Fruit fly (Drosophila melanogaster) whole organism, embryonic: ENCODE results near the gene CG17163.

Experiments
- Atf-2 ChIP-seq: fragments of 200-800 bp; sonication (Bioruptor generic); optimal IDR thresholded peaks from 2 replicates; lab custom pipeline; 2016; ENCODE audit warnings: missing biosample characterization, missing genetic modification characterization
- Bteb2 ChIP-seq: fragments of 200-800 bp; sonication (Bioruptor generic); optimal IDR thresholded peaks from 2 replicates; lab custom pipeline; 2016; ENCODE audit warnings: missing biosample characterization, missing genetic modification characterization
- CG10366 ChIP-seq: fragments of 200-800 bp; sonication (Bioruptor generic); IDR thresholded peaks from 2 replicates; pipeline ENCODE4 v1.3.6; 2022; ENCODE audit warnings: missing biosample characterization, missing genetic modification characterization
- CG11456 ChIP-seq: fragments of 200-800 bp; sonication (Bioruptor generic); IDR thresholded peaks from 3 replicates; pipeline ENCODE4 v1.3.6; 2022; ENCODE audit warnings: missing biosample characterization, missing genetic modification characterization
- CG11695 ChIP-seq: fragments of 200-800 bp; sonication (Bioruptor generic); IDR thresholded peaks from 3 replicates; pipeline ENCODE4 v1.3.6; 2022; ENCODE audit warnings: missing biosample characterization, missing genetic modification characterization
- CG12219 ChIP-seq: fragments of 200-800 bp; sonication (Bioruptor generic); optimal IDR thresholded peaks from 3 replicates; lab custom pipeline; 2018; ENCODE audit warnings: missing biosample characterization, mild to moderate bottlenecking, missing genetic modification characterization
- CG12236 ChIP-seq: fragments of 200-800 bp; sonication (Bioruptor generic); optimal IDR thresholded peaks from 2 replicates; lab custom pipeline; 2016; ENCODE audit warnings: missing biosample characterization, missing genetic modification characterization
- CG12659 ChIP-seq: fragments of 200-800 bp; sonication (Bioruptor generic); optimal IDR thresholded peaks from 3 replicates; lab custom pipeline; 2017; ENCODE audit warnings: mild to moderate bottlenecking, missing biosample characterization, missing genetic modification reagents, missing genetic modification characterization
- CG15514 ChIP-seq: fragments of 200-800 bp; sonication (Bioruptor generic); optimal IDR thresholded peaks from 3 replicates; lab custom pipeline; 2017; ENCODE audit warnings: missing biosample characterization, missing genetic modification characterization, mild to moderate bottlenecking, moderate library complexity, missing genetic modification reagents
- CG1603 ChIP-seq: fragments of 200-800 bp; sonication (Bioruptor generic); optimal IDR thresholded peaks from 2 replicates; lab custom pipeline; 2019; ENCODE audit warnings: missing biosample characterization, mild to moderate bottlenecking, missing genetic modification characterization, moderate library complexity
- CG17361 ChIP-seq: fragments of 200-800 bp; sonication (Bioruptor generic); IDR thresholded peaks from 3 replicates; pipeline ENCODE4 v1.3.6; 2022; ENCODE audit warnings: missing biosample characterization, missing genetic modification characterization
- CG18262 ChIP-seq: fragments of 200-800 bp; optimal IDR thresholded peaks from 3 replicates; lab custom pipeline; 2019; ENCODE audit warnings: missing biosample characterization, mild to moderate bottlenecking, missing genetic modification characterization, moderate library complexity
- CG2678 ChIP-seq: fragments of 200-800 bp; sonication (Bioruptor generic); optimal IDR thresholded peaks from 3 replicates; lab custom pipeline; 2019; ENCODE audit warnings: missing biosample characterization, mild to moderate bottlenecking, missing genetic modification characterization, moderate library complexity
- CG2875 ChIP-seq: fragments of 200-800 bp; sonication (Bioruptor generic); optimal IDR thresholded peaks from 2 replicates; lab custom pipeline; 2017; ENCODE audit warnings: missing biosample characterization, mild to moderate bottlenecking, missing genetic modification characterization, missing genetic modification reagents
- CG30020 ChIP-seq: fragments of 200-800 bp; optimal IDR thresholded peaks from 2 replicates; lab custom pipeline; 2019; ENCODE audit warnings: missing biosample characterization, mild to moderate bottlenecking, missing genetic modification characterization, moderate library complexity
- CG31441 ChIP-seq: fragments of 200-800 bp; sonication (Bioruptor generic); IDR thresholded peaks from 2 replicates; pipeline ENCODE4 v1.3.6; 2022; ENCODE audit warnings: missing biosample characterization, missing genetic modification characterization
- CG33557 ChIP-seq: fragments of 200-800 bp; sonication (Bioruptor generic); optimal IDR thresholded peaks from 2 replicates; lab custom pipeline; 2019; ENCODE audit warnings: missing biosample characterization, mild to moderate bottlenecking, missing genetic modification characterization, moderate library complexity
- CG3407 ChIP-seq: fragments of 200-800 bp; sonication (Bioruptor generic); optimal IDR thresholded peaks from 2 replicates; lab custom pipeline; 2018; ENCODE audit warnings: missing biosample characterization, mild to moderate bottlenecking, missing genetic modification characterization
- CG3838 ChIP-seq: fragments of 200-800 bp; sonication (Bioruptor generic); optimal IDR thresholded peaks from 3 replicates; lab custom pipeline; 2016; ENCODE audit warnings: missing biosample characterization, missing genetic modification characterization
- CG4328 ChIP-seq: fragments of 200-800 bp; sonication (Bioruptor generic); optimal IDR thresholded peaks from 3 replicates; lab custom pipeline; 2017; ENCODE audit warnings: missing biosample characterization, missing genetic modification reagents, missing genetic modification characterization
- CG6683 ChIP-seq: fragments of 200-800 bp; sonication (Bioruptor generic); optimal IDR thresholded peaks from 2 replicates; lab custom pipeline; 2017; ENCODE audit warnings: missing biosample characterization, mild to moderate bottlenecking, missing genetic modification characterization, missing genetic modification reagents
- CG6689 ChIP-seq: fragments of 200-800 bp; sonication (Bioruptor generic); IDR thresholded peaks from 2 replicates; pipeline ENCODE4 v1.3.6; 2022; ENCODE audit warnings: missing biosample characterization, missing genetic modification characterization
- CG7745 ChIP-seq: fragments of 200-800 bp; sonication (Bioruptor generic); optimal IDR thresholded peaks from 2 replicates; lab custom pipeline; 2018; ENCODE audit warnings: missing biosample characterization, mild to moderate bottlenecking, missing genetic modification characterization, moderate library complexity
- CG9215 ChIP-seq: fragments of 200-800 bp; sonication (Bioruptor generic); IDR thresholded peaks from 2 replicates; pipeline ENCODE4 v1.3.6; 2022; ENCODE audit warnings: missing biosample characterization, missing genetic modification characterization
- CG9609 ChIP-seq: fragments of 200-800 bp; sonication (Bioruptor generic); optimal IDR thresholded peaks from 3 replicates; lab custom pipeline; 2016; ENCODE audit warnings: missing biosample characterization, missing genetic modification characterization
- CG9876 ChIP-seq: fragments of 200-800 bp; sonication (Bioruptor generic); optimal IDR thresholded peaks from 2 replicates; lab custom pipeline; 2016; ENCODE audit warnings: missing biosample characterization, missing genetic modification characterization
- CkIIα-i1 ChIP-seq: fragments of 200-800 bp; sonication (Bioruptor generic); IDR thresholded peaks from 2 replicates; pipeline ENCODE4 v1.3.6; 2022; ENCODE audit warnings: missing biosample characterization, missing genetic modification characterization
- CoRest ChIP-seq: fragments of 200-800 bp; sonication (Bioruptor generic); optimal IDR thresholded peaks from 3 replicates; lab custom pipeline; 2018; ENCODE audit warnings: missing biosample characterization, mild to moderate bottlenecking, missing genetic modification characterization, moderate library complexity
- CrebB ChIP-seq: fragments of 200-800 bp; sonication (Bioruptor generic); optimal IDR thresholded peaks from 3 replicates; lab custom pipeline; 2018; ENCODE audit warnings: missing biosample characterization, mild to moderate bottlenecking, missing genetic modification characterization
- Dek ChIP-seq: fragments of 200-800 bp; sonication (Bioruptor generic); optimal IDR thresholded peaks from 3 replicates; lab custom pipeline; 2019; ENCODE audit warnings: missing biosample characterization, mild to moderate bottlenecking, missing genetic modification characterization, moderate library complexity
- Drgx ChIP-seq: fragments of 200-800 bp; sonication (Bioruptor generic); IDR thresholded peaks from 2 replicates; pipeline ENCODE4 v1.3.6; 2022; ENCODE audit warnings: missing biosample characterization, missing genetic modification characterization
- Neu2 ChIP-seq: fragments of 200-800 bp; sonication (Bioruptor generic); optimal IDR thresholded peaks from 3 replicates; lab custom pipeline; 2016; ENCODE audit warnings: missing biosample characterization, missing genetic modification characterization, borderline replicate concordance
- Rfx ChIP-seq: fragments of 200-800 bp; sonication (Bioruptor generic); IDR thresholded peaks from 2 replicates; pipeline ENCODE4 v1.3.6; 2022; ENCODE audit warnings: missing biosample characterization, missing genetic modification characterization
- Taf1 ChIP-seq: fragments of 200-800 bp; sonication (Bioruptor generic); IDR thresholded peaks from 2 replicates; pipeline ENCODE4 v1.3.6; 2022; ENCODE audit warnings: missing biosample characterization, missing genetic modification characterization
- amos ChIP-seq: fragments of 200-800 bp; sonication (Bioruptor generic); IDR thresholded peaks from 2 replicates; pipeline ENCODE4 v1.3.6; 2022; ENCODE audit warnings: missing biosample characterization, missing genetic modification characterization; ENCODE audit not compliant: partially characterized antibody
- chm ChIP-seq: fragments of 200-800 bp; sonication (Bioruptor generic); IDR thresholded peaks from 2 replicates; pipeline ENCODE4 v1.3.6; 2022; ENCODE audit warnings: missing biosample characterization, missing genetic modification characterization
- dan ChIP-seq: fragments of 200-800 bp; sonication (Bioruptor generic); IDR thresholded peaks from 2 replicates; pipeline ENCODE4 v1.3.6; 2022; ENCODE audit warnings: missing biosample characterization, missing genetic modification characterization
- esg ChIP-seq: fragments of 200-800 bp; sonication (Bioruptor generic); conservative IDR thresholded peaks from 2 replicates; pipeline ENCODE4 v1.3.6; 2022; ENCODE audit warnings: missing biosample characterization, missing genetic modification characterization
- gem ChIP-seq: fragments of 200-800 bp; sonication (Bioruptor generic); optimal IDR thresholded peaks from 2 replicates; lab custom pipeline; 2019; ENCODE audit warnings: missing biosample characterization, mild to moderate bottlenecking, missing genetic modification characterization, moderate library complexity
- lmd ChIP-seq: fragments of 200-800 bp; sonication (Bioruptor generic); IDR thresholded peaks from 2 replicates; pipeline ENCODE4 v1.3.6; 2022; ENCODE audit warnings: missing biosample characterization, missing genetic modification characterization
- lola ChIP-seq, 3 experiments: fragments of >200 bp in 2 of 3; fragments of 200-800 bp in 1 of 3; sonication (Bioruptor generic) in 1 of 3; optimal IDR thresholded peaks; 2 replicates each; lab custom pipeline; 2017 to 2019; ENCODE audit warnings: missing biosample characterization in 3 of 3, missing genetic modification characterization in 3 of 3, mild to moderate bottlenecking in 1 of 3, moderate library complexity in 1 of 3
- oc ChIP-seq: fragments of 200-800 bp; sonication (Bioruptor generic); optimal IDR thresholded peaks from 2 replicates; lab custom pipeline; 2018; ENCODE audit warnings: missing biosample characterization, mild to moderate bottlenecking, missing genetic modification characterization, moderate library complexity
- org-1 ChIP-seq: fragments of 200-800 bp; sonication (Bioruptor generic); optimal IDR thresholded peaks from 2 replicates; lab custom pipeline; 2017; ENCODE audit warnings: missing biosample characterization, missing genetic modification characterization
- pan ChIP-seq, 4 experiments: fragments of >200 bp in 3 of 4; fragments of 200-800 bp in 1 of 4; sonication (Bioruptor generic) in 1 of 4; optimal IDR thresholded peaks in 3 of 4; IDR thresholded peaks in 1 of 4; 2 replicates each; pipeline versions ENCODE4 v1.3.6 to Lab custom; 2017 to 2022; ENCODE audit warnings: missing biosample characterization in 2 of 4, missing genetic modification characterization in 2 of 4, mixed read lengths in 1 of 4
- phol ChIP-seq: fragments of 200-800 bp; sonication (Bioruptor generic); optimal IDR thresholded peaks from 3 replicates; lab custom pipeline; 2018; ENCODE audit warnings: missing biosample characterization, mild to moderate bottlenecking, missing genetic modification characterization, moderate library complexity
- sens ChIP-seq: fragments of 200-800 bp; sonication (Bioruptor generic); peaks from one replicate; lab custom pipeline; 2016; ENCODE audit warnings: missing biosample characterization, missing genetic modification characterization
- shn ChIP-seq: fragments of 200-800 bp; sonication (Bioruptor generic); optimal IDR thresholded peaks from 3 replicates; lab custom pipeline; 2016; ENCODE audit warnings: missing biosample characterization, missing genetic modification characterization
- slbo ChIP-seq: fragments of 200-800 bp; sonication (Bioruptor generic); IDR thresholded peaks from 2 replicates; pipeline ENCODE4 v1.3.6; 2022; ENCODE audit warnings: missing biosample characterization, missing genetic modification characterization
- tio ChIP-seq: fragments of 200-800 bp; sonication (Bioruptor generic); optimal IDR thresholded peaks from 2 replicates; lab custom pipeline; 2017; ENCODE audit warnings: missing biosample characterization, missing genetic modification characterization, inconsistent platforms
- tup ChIP-seq: fragments of 200-800 bp; sonication (Bioruptor generic); optimal IDR thresholded peaks from 2 replicates; lab custom pipeline; 2016; ENCODE audit warnings: missing biosample characterization, mild to moderate bottlenecking, missing genetic modification characterization, moderate library complexity
- wek ChIP-seq: fragments of 200-800 bp; sonication (Bioruptor generic); optimal IDR thresholded peaks from 3 replicates; lab custom pipeline; 2018; ENCODE audit warnings: missing biosample characterization, mild to moderate bottlenecking, missing genetic modification characterization, moderate library complexity

CG17163 gene

DNA sequence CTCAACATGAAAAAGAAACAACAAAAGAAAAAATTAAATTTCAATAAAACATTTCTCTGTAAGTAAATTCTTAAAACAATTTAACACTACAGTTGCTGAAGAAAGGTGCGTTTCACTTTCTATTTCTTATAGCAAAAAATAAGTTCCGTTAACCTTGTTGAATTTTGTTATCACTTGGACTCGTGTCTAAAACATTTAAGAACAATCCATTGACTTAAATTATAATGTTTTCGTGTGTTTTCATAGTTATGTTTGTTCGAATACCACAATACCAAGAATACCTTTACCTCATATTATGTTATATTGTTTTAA, 14.3 kb upstream of the CG17163 start:
- TF ChIP-seq org-1 (GFP tag; lab: Kevin White, UChicago) (no peak), CG11456 (no peak), amos (GFP tag; lab: Robert Waterston, UW) (no peak), CG9609 (no peak), sens (GFP tag; lab: Kevin White, UChicago) (peak; percentile 30), wek (GFP tag; lab: Kevin White, UChicago) (no peak), Dek (tag; lab: Kevin White, UChicago) (no peak), Bteb2 (GFP tag; lab: Kevin White, UChicago) (no peak), phol (tag; lab: Kevin White, UChicago) (peak; percentile 21), CG2875 (GFP tag; lab: Kevin White, UChicago) (no peak), CG1603 (tag; lab: Kevin White, UChicago) (no peak), lola (GFP tag; optimal IDR thresholded peaks at IDR 0.05; lab: Kevin White, UChicago) (peak in 1 of 3 experiments; percentile 14), CG33557 (no peak), CG12659 (GFP tag; lab: Kevin White, UChicago) (no peak), Rfx (peak; percentile 31; the same call in 1 of the 2 replicates), Atf-2 (GFP tag; lab: Kevin White, UChicago) (no peak), slbo (GFP tag; lab: Robert Waterston, UW) (peak; percentile 27; the same call in 1 of the 2 replicates), Neu2 (no peak), shn (GFP tag; lab: Kevin White, UChicago) (no peak), tup (GFP tag; lab: Kevin White, UChicago) (no peak), CG31441 (GFP tag; lab: Robert Waterston, UW) (no peak), pan (optimal IDR thresholded peaks at IDR 0.05; lab: Kevin White, UChicago) (no peak), pan (GFP tag; optimal IDR thresholded peaks at IDR 0.05 in 1 of 2, IDR thresholded peaks at IDR 0.05 in 1 of 2) (peak in 1 of 2 experiments; percentile 36), CG7745 (tag; lab: Kevin White, UChicago) (no peak), CG9876 (GFP tag; lab: Kevin White, UChicago) (no peak), CG9215 (no peak), CG10366 (GFP tag; lab: Robert Waterston, UW) (peak; percentile 15; the same call in 1 of the 2 replicates), CG17361 (GFP tag; lab: Robert Waterston, UW) (0 out of 3 replicates have a peak, but pooled peaks have one; percentile 32), esg (no peak), CkIIα-i1 (GFP tag; lab: Robert Waterston, UW) (no peak), CrebB (tag; lab: Kevin White, UChicago) (no peak), CG18262 (tag; lab: Kevin White, UChicago) (peak; percentile 12), CG3407 (no peak), CG12219 (GFP tag; lab: Kevin White, UChicago) (no peak), CG12236 (GFP tag; lab: Kevin White, UChicago) (no peak), CG11695 (GFP tag; lab: Robert Waterston, UW) (no peak), CG30020 (no peak), CG6683 (GFP tag; lab: Kevin White, UChicago) (no peak), chm (no peak), CG3838 (GFP tag; lab: Kevin White, UChicago) (no peak), Drgx (GFP tag; lab: Robert Waterston, UW) (no peak), gem (peak; percentile 35), CG15514 (GFP tag; lab: Kevin White, UChicago) (no peak), CG2678 (tag; lab: Kevin White, UChicago) (no peak), oc (tag; lab: Kevin White, UChicago) (no peak), CG4328 (GFP tag; lab: Kevin White, UChicago) (no peak), Taf1 (GFP tag; lab: Robert Waterston, UW) (no peak), CoRest (peak; percentile 3), dan (GFP tag; lab: Robert Waterston, UW) (no peak), tio (GFP tag; lab: Kevin White, UChicago) (peak; percentile 43), CG6689 (GFP tag; lab: Robert Waterston, UW) (0 out of 2 replicates have a peak, but pooled peaks have one; percentile 7), lmd (GFP tag; lab: Robert Waterston, UW) (peak; percentile 19; the same call in 1 of the 2 replicates)
